Worm (Caenorhabditis elegans): Measurements from ENCODE around the gene swt-4.

- TF ChIP-seq unc-3 (GFP tag; conservative IDR thresholded peaks at IDR 0.05) (no peak), unc-3 (tag; optimal IDR thresholded peaks at IDR 0.05) (no peak), ceh-34 (tag; optimal IDR thresholded peaks at IDR 0.05) (no peak), ceh-14 (tag; optimal IDR thresholded peaks at IDR 0.05) (no peak), unc-86 (tag; optimal IDR thresholded peaks at IDR 0.05) (no peak), nfya-1 (tag; optimal IDR thresholded peaks at IDR 0.05) (no peak), pat-9 (tag; optimal IDR thresholded peaks at IDR 0.05) (no peak), tbx-2 (tag; optimal IDR thresholded peaks at IDR 0.05) (no peak), hlh-30 (tag; optimal IDR thresholded peaks at IDR 0.05; ENCODE audit: insufficient read depth) (no peak), fkh-10 (GFP tag; optimal IDR thresholded peaks at IDR 0.05) (no peak), hlh-15 (tag; optimal IDR thresholded peaks at IDR 0.05) (no peak), ceh-24 (tag; optimal IDR thresholded peaks at IDR 0.05) (no peak), lim-6 (tag; optimal IDR thresholded peaks at IDR 0.05) (no peak), sox-4 (tag; optimal IDR thresholded peaks at IDR 0.05) (no peak)
These were observed 36.9 kb downstream of the swt-4 start for ce11 chrIII:10592074-10592473.

All from whole organism, late embryonic.